Worm (Caenorhabditis elegans): ENCODE results near the gene klp-6.
A peak's percentile ranks its signal among the peaks of the same experiment; 100 is the strongest.

klp-6 gene

ce11 chrIII:5076569-5076968 is 45.8 kb downstream of the klp-6 start:
- TF ChIP-seq hmbx-1 (tag; optimal IDR thresholded peaks at IDR 0.05) (no peak), sea-1 (GFP tag; conservative IDR thresholded peaks at IDR 0.05) (no peak), pes-1 (GFP tag; IDR thresholded peaks at IDR 0.05) (no peak), hnd-1 (tag; optimal IDR thresholded peaks at IDR 0.05) (no peak), B0310.2 (tag; optimal IDR thresholded peaks at IDR 0.05) (no peak), ets-7 (tag; optimal IDR thresholded peaks at IDR 0.05) (no peak)

DNA sequence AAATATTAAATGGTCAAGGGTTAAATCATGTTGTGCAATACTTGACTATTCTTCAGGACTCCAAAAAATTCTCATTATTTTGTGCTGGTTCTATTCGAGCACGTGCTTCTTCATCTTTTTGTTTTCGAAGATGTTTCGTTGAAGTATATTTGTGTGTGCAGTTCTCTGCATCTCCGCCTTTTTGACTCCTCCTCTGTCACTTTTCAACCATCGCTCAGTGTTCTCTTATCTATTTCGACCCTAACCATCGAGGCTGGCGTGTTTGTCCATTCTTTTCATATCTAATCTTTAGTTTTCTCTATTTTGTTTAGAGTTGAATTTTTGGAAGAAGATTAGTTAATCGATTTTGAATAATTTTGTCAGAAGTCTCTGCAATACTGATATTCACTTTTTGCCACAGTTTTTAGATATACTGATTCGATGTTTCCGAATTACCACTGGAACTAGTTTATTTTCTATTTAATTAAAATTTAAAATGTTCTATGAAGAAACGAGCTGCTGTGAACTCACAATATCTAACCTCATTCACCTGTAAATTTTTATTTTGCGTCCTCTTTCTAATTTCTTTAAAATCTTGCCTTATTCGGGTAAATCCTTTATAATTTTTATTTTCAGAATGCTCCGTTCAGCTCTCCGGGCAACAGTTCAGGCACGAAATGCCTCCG is 46.6 kb downstream of the klp-6 start, which contains the start of gene alh-1:
Gene alh-1 (plus strand): TSS at position 615 of the 665 bp plus-strand sequence.
- TF ChIP-seq ets-7 (tag; optimal IDR thresholded peaks at IDR 0.05) (no peak), ceh-13 (GFP tag; optimal IDR thresholded peaks at IDR 0.05) (no peak), hnd-1 (tag; optimal IDR thresholded peaks at IDR 0.05) (no peak), ceh-36 (tag; optimal IDR thresholded peaks at IDR 0.05) (no peak), pes-1 (GFP tag; IDR thresholded peaks at IDR 0.05) (no peak), tbx-11 (GFP tag; IDR thresholded peaks at IDR 0.05) (no peak), B0310.2 (tag; optimal IDR thresholded peaks at IDR 0.05) (no peak), tra-4 (tag; optimal IDR thresholded peaks at IDR 0.05) (no peak), hmbx-1 (tag; optimal IDR thresholded peaks at IDR 0.05) (no peak), ama-1 (optimal IDR thresholded peaks at IDR 0.05) (no peak), flt-1 (GFP tag; IDR thresholded peaks at IDR 0.05) (no peak), tbx-37 (GFP tag; conservative IDR thresholded peaks at IDR 0.05) (no peak), aly-1 (tag; optimal IDR thresholded peaks at IDR 0.05) (no peak), scrt-1 (GFP tag; IDR thresholded peaks at IDR 0.05) (no peak), F13C5.2 (tag; optimal IDR thresholded peaks at IDR 0.05) (no peak), hmg-4 (GFP tag; optimal IDR thresholded peaks at IDR 0.05) (no peak), sea-1 (GFP tag; conservative IDR thresholded peaks at IDR 0.05) (no peak)

- TF ChIP-seq sea-1 (GFP tag; conservative IDR thresholded peaks at IDR 0.05) (no peak), F13C5.2 (tag; optimal IDR thresholded peaks at IDR 0.05) (no peak), hmg-4 (GFP tag; optimal IDR thresholded peaks at IDR 0.05) (no peak), ceh-36 (tag; optimal IDR thresholded peaks at IDR 0.05) (no peak), ets-7 (tag; optimal IDR thresholded peaks at IDR 0.05) (no peak)
These were observed 47.3 kb downstream of the klp-6 start for ce11 chrIII:5078062-5078461.

ce11 chrIII:5080700-5081572 is 50.2 kb downstream of the klp-6 start:
- TF ChIP-seq pes-1 (GFP tag; IDR thresholded peaks at IDR 0.05), result peak; percentile 85
- TF ChIP-seq hmg-4 (GFP tag; optimal IDR thresholded peaks at IDR 0.05), result peak; percentile 84
- TF ChIP-seq sea-1 (GFP tag; conservative IDR thresholded peaks at IDR 0.05), result peak; percentile 90
- TF ChIP-seq ceh-13 (GFP tag; optimal IDR thresholded peaks at IDR 0.05), result peak; percentile 24
- no peak for TF ChIP-seq aly-1 (tag; optimal IDR thresholded peaks at IDR 0.05)
- TF ChIP-seq tbx-37 (GFP tag; conservative IDR thresholded peaks at IDR 0.05), result peak; percentile 65
- TF ChIP-seq ama-1 (optimal IDR thresholded peaks at IDR 0.05), result no peak
- peak; percentile 75 for TF ChIP-seq flt-1 (GFP tag; IDR thresholded peaks at IDR 0.05)
- peak; percentile 70 for TF ChIP-seq F13C5.2 (tag; optimal IDR thresholded peaks at IDR 0.05)
- peak; percentile 65 for TF ChIP-seq hnd-1 (tag; optimal IDR thresholded peaks at IDR 0.05)
- TF ChIP-seq B0310.2 (tag; optimal IDR thresholded peaks at IDR 0.05), result peak; percentile 74
- peak; percentile 82 for TF ChIP-seq tbx-11 (GFP tag; IDR thresholded peaks at IDR 0.05)
- TF ChIP-seq tra-4 (tag; optimal IDR thresholded peaks at IDR 0.05), result peak; percentile 53
- peak; percentile 70 for TF ChIP-seq ets-7 (tag; optimal IDR thresholded peaks at IDR 0.05)
- TF ChIP-seq hmbx-1 (tag; optimal IDR thresholded peaks at IDR 0.05), result no peak
- peak; percentile 81 for TF ChIP-seq ceh-36 (tag; optimal IDR thresholded peaks at IDR 0.05)
- peak; percentile 79 for TF ChIP-seq scrt-1 (GFP tag; IDR thresholded peaks at IDR 0.05)

ce11 chrIII:5081573-5081823 is 50.8 kb downstream of the klp-6 start, which contains the start of gene cox-6A:
TSS of gene cox-6A (plus strand) at chrIII:5081724.
- no peak for TF ChIP-seq ceh-36 (tag; optimal IDR thresholded peaks at IDR 0.05)
- no peak for TF ChIP-seq pes-1 (GFP tag; IDR thresholded peaks at IDR 0.05)
- TF ChIP-seq ama-1 (optimal IDR thresholded peaks at IDR 0.05), result no peak
- no peak for TF ChIP-seq tbx-37 (GFP tag; conservative IDR thresholded peaks at IDR 0.05)
- no peak for TF ChIP-seq ets-7 (tag; optimal IDR thresholded peaks at IDR 0.05)
- TF ChIP-seq flt-1 (GFP tag; IDR thresholded peaks at IDR 0.05), result no peak
- no peak for TF ChIP-seq hnd-1 (tag; optimal IDR thresholded peaks at IDR 0.05)
- no peak for TF ChIP-seq sea-1 (GFP tag; conservative IDR thresholded peaks at IDR 0.05)
- TF ChIP-seq hmbx-1 (tag; optimal IDR thresholded peaks at IDR 0.05), result no peak
- no peak for TF ChIP-seq tra-4 (tag; optimal IDR thresholded peaks at IDR 0.05)
- TF ChIP-seq F13C5.2 (tag; optimal IDR thresholded peaks at IDR 0.05), result no peak
- TF ChIP-seq ceh-13 (GFP tag; optimal IDR thresholded peaks at IDR 0.05), result no peak
- no peak for TF ChIP-seq hmg-4 (GFP tag; optimal IDR thresholded peaks at IDR 0.05)
- no peak for TF ChIP-seq scrt-1 (GFP tag; IDR thresholded peaks at IDR 0.05)
- TF ChIP-seq tbx-11 (GFP tag; IDR thresholded peaks at IDR 0.05), result no peak

- TF ChIP-seq B0310.2 (tag; optimal IDR thresholded peaks at IDR 0.05) (no peak), tbx-37 (GFP tag; conservative IDR thresholded peaks at IDR 0.05) (no peak), tra-4 (tag; optimal IDR thresholded peaks at IDR 0.05) (no peak), ceh-13 (GFP tag; optimal IDR thresholded peaks at IDR 0.05) (no peak), ama-1 (optimal IDR thresholded peaks at IDR 0.05) (no peak)
These were observed 52.6 kb downstream of the klp-6 start for ce11 chrIII:5083304-5083703.

ce11 chrIII:5085529-5085928 is 54.8 kb downstream of the klp-6 start, which contains the start of gene cah-1:
TSS of gene cah-1 (minus strand) at chrIII:5085629.
- no peak for TF ChIP-seq flt-1 (GFP tag; IDR thresholded peaks at IDR 0.05)
- no peak for TF ChIP-seq hmg-4 (GFP tag; optimal IDR thresholded peaks at IDR 0.05)
- TF ChIP-seq F13C5.2 (tag; optimal IDR thresholded peaks at IDR 0.05), result no peak
- TF ChIP-seq ceh-13 (GFP tag; optimal IDR thresholded peaks at IDR 0.05), result no peak
- TF ChIP-seq aly-1 (tag; optimal IDR thresholded peaks at IDR 0.05), result no peak
- TF ChIP-seq sea-1 (GFP tag; conservative IDR thresholded peaks at IDR 0.05), result no peak
- TF ChIP-seq tbx-37 (GFP tag; conservative IDR thresholded peaks at IDR 0.05), result no peak
- TF ChIP-seq tra-4 (tag; optimal IDR thresholded peaks at IDR 0.05), result no peak
- no peak for TF ChIP-seq hmbx-1 (tag; optimal IDR thresholded peaks at IDR 0.05)
- TF ChIP-seq ceh-36 (tag; optimal IDR thresholded peaks at IDR 0.05), result no peak
- TF ChIP-seq ama-1 (optimal IDR thresholded peaks at IDR 0.05), result no peak
- no peak for TF ChIP-seq hnd-1 (tag; optimal IDR thresholded peaks at IDR 0.05)
- TF ChIP-seq B0310.2 (tag; optimal IDR thresholded peaks at IDR 0.05), result no peak
